Worm (Caenorhabditis elegans) whole organism, L4 larva: ENCODE results near the gene taf-11.1.
A peak's percentile ranks its signal among the peaks of the same experiment; 100 is the strongest.

Experiments
- F26F4.8 ChIP-seq: fragments of 200-800 bp; sonication (Bioruptor generic); conservative IDR thresholded peaks from 2 replicates; pipeline ENCODE4 v1.3.6; 2022; ENCODE audit warnings: missing genetic modification characterization, missing compliant biosample characterization
- aha-1 ChIP-seq: fragments of 150-350 bp; peaks from one replicate; lab custom pipeline; 2014; ENCODE audit warnings: missing biosample characterization, missing genetic modification characterization
- attf-4 ChIP-seq: sonication (generic microtip); optimal IDR thresholded peaks from 3 replicates; lab custom pipeline; 2017; ENCODE audit warnings: missing biosample characterization, missing genetic modification characterization
- ceh-62 ChIP-seq: sonication (generic microtip); optimal IDR thresholded peaks from 2 replicates; lab custom pipeline; 2017; ENCODE audit warnings: missing biosample characterization, missing genetic modification characterization
- daf-16 ChIP-seq, 3 experiments: sonication (generic microtip); optimal IDR thresholded peaks; 2 replicates each; lab custom pipeline; 2016 to 2017; ENCODE audit warnings: missing genetic modification characterization in 3 of 3, missing genetic modification reagents in 3 of 3, mild to moderate bottlenecking in 2 of 3, missing compliant biosample characterization in 2 of 3, missing biosample characterization in 1 of 3, moderate library complexity in 1 of 3
- daf-8 ChIP-seq: fragments of 200-800 bp; sonication (Bioruptor generic); IDR thresholded peaks from 2 replicates; pipeline ENCODE4 v1.3.6; 2022; ENCODE audit warnings: missing genetic modification characterization, missing compliant biosample characterization
- dmd-6 ChIP-seq: fragments of 200-800 bp; sonication (Bioruptor generic); IDR thresholded peaks from 2 replicates; pipeline ENCODE4 v1.3.6; 2022; ENCODE audit warnings: missing genetic modification reagents, missing genetic modification characterization, missing compliant biosample characterization
- duxl-1 ChIP-seq: sonication (generic microtip); optimal IDR thresholded peaks from 2 replicates; lab custom pipeline; 2016; ENCODE audit warnings: mild to moderate bottlenecking, missing genetic modification characterization, moderate library complexity, missing compliant biosample characterization; ENCODE audit not compliant: poor library complexity
- dve-1 ChIP-seq: sonication (generic microtip); optimal IDR thresholded peaks from 2 replicates; lab custom pipeline; 2017; ENCODE audit warnings: antibody characterized with exemption, mild to moderate bottlenecking, missing genetic modification characterization, missing compliant biosample characterization; ENCODE audit not compliant: insufficient read depth
- egl-43 ChIP-seq: fragments of 200-800 bp; sonication (Bioruptor generic); IDR thresholded peaks from 2 replicates; pipeline ENCODE4 v1.3.6; 2022; ENCODE audit warnings: missing genetic modification reagents, missing genetic modification characterization, missing compliant biosample characterization
- hif-1 ChIP-seq, 2 experiments: sonication (generic microtip); optimal IDR thresholded peaks; 2 replicates each; lab custom pipeline; 2016 to 2017; ENCODE audit warnings: missing compliant biosample characterization in 2 of 2, missing genetic modification characterization in 2 of 2, missing genetic modification reagents in 2 of 2, missing genotype in 2 of 2, mild to moderate bottlenecking in 1 of 2
- hlh-11 ChIP-seq: fragments of 200-800 bp; sonication (Bioruptor generic); optimal IDR thresholded peaks from 2 replicates; lab custom pipeline; 2018; ENCODE audit warnings: mild to moderate bottlenecking, missing genetic modification characterization, missing compliant biosample characterization
- hlh-30 ChIP-seq: sonication (generic microtip); optimal IDR thresholded peaks from 2 replicates; lab custom pipeline; 2017; ENCODE audit warnings: antibody characterized with exemption, mild to moderate bottlenecking, missing genetic modification characterization, missing compliant biosample characterization; ENCODE audit not compliant: insufficient read depth
- lin-1 ChIP-seq: fragments of 200-800 bp; sonication (Bioruptor generic); IDR thresholded peaks from 2 replicates; pipeline ENCODE4 v1.3.6; 2022; ENCODE audit warnings: missing genetic modification reagents, missing genetic modification characterization, missing compliant biosample characterization
- lin-13 ChIP-seq: fragments of 150-350 bp; optimal IDR thresholded peaks from 2 replicates; lab custom pipeline; 2014; ENCODE audit warnings: missing biosample characterization, missing genetic modification reagents, missing genetic modification characterization
- lin-15B ChIP-seq: fragments of 150-350 bp; sonication (generic microtip); optimal IDR thresholded peaks from 3 replicates; lab custom pipeline; 2014; ENCODE audit warnings: missing biosample characterization, missing genetic modification characterization
- lin-29 ChIP-seq: fragments of 200-800 bp; sonication (Bioruptor generic); IDR thresholded peaks from 2 replicates; pipeline ENCODE4 v1.3.6; 2022; ENCODE audit warnings: missing genetic modification reagents, missing genetic modification characterization, missing compliant biosample characterization
- lsy-2 ChIP-seq, 2 experiments: fragments of 150-350 bp in 1 of 2; sonication (generic microtip) in 1 of 2; optimal IDR thresholded peaks; 2 replicates each; lab custom pipeline; 2014 to 2017; ENCODE audit warnings: missing biosample characterization in 2 of 2, missing genetic modification characterization in 2 of 2
- madf-9 ChIP-seq: fragments of 200-800 bp; sonication (Bioruptor generic); conservative IDR thresholded peaks from 2 replicates; pipeline ENCODE4 v1.3.6; 2022; ENCODE audit warnings: missing genetic modification reagents, missing genetic modification characterization, missing compliant biosample characterization
- mep-1 ChIP-seq: fragments of 150-350 bp; sonication (generic microtip); optimal IDR thresholded peaks from 3 replicates; lab custom pipeline; 2014; ENCODE audit warnings: missing biosample characterization, missing genetic modification characterization
- mxl-2 ChIP-seq: fragments of 200-800 bp; sonication (Bioruptor generic); conservative IDR thresholded peaks from 2 replicates; pipeline ENCODE4 v1.3.6; 2022; ENCODE audit warnings: missing genetic modification reagents, missing genetic modification characterization, missing compliant biosample characterization
- mxl-3 ChIP-seq: fragments of 200-800 bp; sonication (Bioruptor generic); optimal IDR thresholded peaks from 2 replicates; lab custom pipeline; 2018; ENCODE audit warnings: mild to moderate bottlenecking, missing genetic modification characterization, missing compliant biosample characterization
- nhr-10 ChIP-seq: fragments of 150-350 bp; optimal IDR thresholded peaks from 2 replicates; lab custom pipeline; 2014; ENCODE audit warnings: missing biosample characterization, missing genetic modification characterization
- nhr-111 ChIP-seq: fragments of 200-800 bp; sonication (Bioruptor generic); optimal IDR thresholded peaks from 2 replicates; lab custom pipeline; 2018; ENCODE audit warnings: mild to moderate bottlenecking, missing genetic modification characterization, missing compliant biosample characterization
- nhr-237 ChIP-seq: sonication (generic microtip); optimal IDR thresholded peaks from 2 replicates; lab custom pipeline; 2017; ENCODE audit warnings: missing biosample characterization, missing genetic modification characterization
- nhr-28 ChIP-seq: fragments of 150-350 bp; optimal IDR thresholded peaks from 2 replicates; lab custom pipeline; 2014; ENCODE audit warnings: missing biosample characterization, missing genetic modification characterization
- nhr-48 ChIP-seq: sonication (generic microtip); optimal IDR thresholded peaks from 2 replicates; lab custom pipeline; 2016; ENCODE audit warnings: mild to moderate bottlenecking, missing genetic modification characterization, missing compliant biosample characterization
- nhr-77 ChIP-seq: fragments of 150-350 bp; optimal IDR thresholded peaks from 2 replicates; lab custom pipeline; 2014; ENCODE audit warnings: missing biosample characterization, missing genetic modification characterization
- php-3 ChIP-seq: fragments of 200-800 bp; sonication (Bioruptor generic); IDR thresholded peaks from 2 replicates; pipeline ENCODE4 v1.3.6; 2022; ENCODE audit warnings: missing genetic modification reagents, missing genetic modification characterization, missing compliant biosample characterization
- pqm-1 ChIP-seq: sonication (generic microtip); optimal IDR thresholded peaks from 2 replicates; lab custom pipeline; 2017; ENCODE audit warnings: missing biosample characterization, missing genetic modification characterization
- rbr-2 ChIP-seq: sonication (generic microtip); optimal IDR thresholded peaks from 2 replicates; lab custom pipeline; 2016; ENCODE audit warnings: missing genotype, missing genetic modification characterization, missing compliant biosample characterization
- saeg-2 ChIP-seq: fragments of 200-800 bp; sonication (Bioruptor generic); IDR thresholded peaks from 2 replicates; pipeline ENCODE4 v1.3.6; 2022; ENCODE audit warnings: missing genetic modification reagents, missing genetic modification characterization, missing compliant biosample characterization
- set-16 ChIP-seq: fragments of 200-800 bp; sonication (Bioruptor generic); IDR thresholded peaks from 2 replicates; pipeline ENCODE4 v1.3.6; 2022; ENCODE audit warnings: missing genetic modification reagents, missing genetic modification characterization, missing compliant biosample characterization
- snpc-4 ChIP-seq: fragments of 150-350 bp; optimal IDR thresholded peaks from 2 replicates; lab custom pipeline; 2014; ENCODE audit warnings: missing biosample characterization, missing genetic modification characterization
- spr-3 ChIP-seq: fragments of 200-800 bp; sonication (Bioruptor generic); optimal IDR thresholded peaks from 2 replicates; lab custom pipeline; 2018; ENCODE audit warnings: mild to moderate bottlenecking, missing genetic modification characterization, missing compliant biosample characterization
- unc-39 ChIP-seq: sonication (generic microtip); optimal IDR thresholded peaks from 2 replicates; lab custom pipeline; 2017; ENCODE audit warnings: missing biosample characterization, missing genetic modification characterization
- unc-62 ChIP-seq, 3 experiments: fragments of 150-350 bp in 1 of 3; sonication (generic microtip); optimal IDR thresholded peaks in 2 of 3; peaks in 1 of 3; 1 replicate in 1 of 3; 2 replicates in 2 of 3; lab custom pipeline; 2014 to 2017; ENCODE audit warnings: missing biosample characterization in 3 of 3, missing genetic modification characterization in 3 of 3, missing genetic modification reagents in 3 of 3, missing genotype in 1 of 3
- vab-7 ChIP-seq: fragments of 200-800 bp; sonication (Bioruptor generic); IDR thresholded peaks from 2 replicates; pipeline ENCODE4 v1.3.6; 2022; ENCODE audit warnings: missing genetic modification reagents, missing genetic modification characterization, missing compliant biosample characterization
- zfp-2 ChIP-seq: sonication (generic microtip); optimal IDR thresholded peaks from 2 replicates; lab custom pipeline; 2016; ENCODE audit warnings: mild to moderate bottlenecking, missing genetic modification characterization, missing compliant biosample characterization
- zfp-3 ChIP-seq: fragments of 200-800 bp; sonication (Bioruptor generic); conservative IDR thresholded peaks from 2 replicates; pipeline ENCODE4 v1.3.6; 2022; ENCODE audit warnings: missing genetic modification reagents, missing genetic modification characterization, missing compliant biosample characterization
- zip-2 ChIP-seq: fragments of 150-350 bp; optimal IDR thresholded peaks from 2 replicates; lab custom pipeline; 2014; ENCODE audit warnings: missing biosample characterization, missing genetic modification characterization

Gene taf-11.1

ce11 chrX:4215500-4216107 is 39.4 kb upstream of the taf-11.1 start:
- TF ChIP-seq spr-3 (GFP tag; lab: Kevin White, UChicago) (no peak), lin-13 (GFP tag; lab: Kevin White, UChicago) (peak; percentile 8), zfp-2 (tag; lab: Kevin White, UChicago) (no peak), lin-15B (tag; lab: Kevin White, UChicago) (no peak), unc-62 (GFP tag; optimal IDR thresholded peaks at IDR 0.05 in 1 of 2; lab: Kevin White, UChicago) (peak in 1 of 2 experiments; percentile 37), unc-62 (tag; optimal IDR thresholded peaks at IDR 0.05; lab: Kevin White, UChicago) (no peak), saeg-2 (GFP tag; lab: Robert Waterston, UW) (no peak), egl-43 (GFP tag; lab: Robert Waterston, UW) (no peak), dmd-6 (GFP tag; lab: Robert Waterston, UW) (peak; percentile 75), madf-9 (GFP tag; lab: Robert Waterston, UW) (no peak), attf-4 (no peak), nhr-10 (tag; lab: Kevin White, UChicago) (no peak), snpc-4 (tag; lab: Kevin White, UChicago) (no peak), mxl-3 (peak; percentile 33), lin-1 (no peak), zip-2 (tag; lab: Kevin White, UChicago) (no peak), rbr-2 (tag; lab: Kevin White, UChicago) (no peak), mep-1 (tag; lab: Kevin White, UChicago) (peak; percentile 44), unc-39 (tag; lab: Kevin White, UChicago) (no peak), daf-8 (GFP tag; lab: Robert Waterston, UW) (no peak), F26F4.8 (GFP tag; lab: Robert Waterston, UW) (no peak), dve-1 (tag; lab: Kevin White, UChicago) (peak; percentile 92), nhr-28 (peak; percentile 82), hif-1 (tag; optimal IDR thresholded peaks at IDR 0.05; lab: Kevin White, UChicago) (no peak), aha-1 (no peak), hlh-30 (peak; percentile 9), nhr-77 (tag; lab: Kevin White, UChicago) (peak; percentile 16), mxl-2 (GFP tag; lab: Robert Waterston, UW) (no peak), lsy-2 (tag; optimal IDR thresholded peaks at IDR 0.05; lab: Kevin White, UChicago) (peak in 1 of 2 experiments; percentile 27), set-16 (GFP tag; lab: Robert Waterston, UW) (no peak), lin-29 (GFP tag; lab: Robert Waterston, UW) (no peak), pqm-1 (tag; lab: Kevin White, UChicago) (peak; percentile 55), ceh-62 (tag; lab: Kevin White, UChicago) (no peak), nhr-237 (tag; lab: Kevin White, UChicago) (no peak), daf-16 (GFP tag; optimal IDR thresholded peaks at IDR 0.05; lab: Kevin White, UChicago) (peak; percentile 2 to 78), daf-16 (tag; optimal IDR thresholded peaks at IDR 0.05; lab: Kevin White, UChicago) (peak; percentile 96), vab-7 (no peak), zfp-3 (GFP tag; lab: Robert Waterston, UW) (0 out of 2 replicates have a peak, but pooled peaks have one; percentile 29), nhr-111 (GFP tag; lab: Kevin White, UChicago) (no peak), nhr-48 (tag; lab: Kevin White, UChicago) (peak; percentile 48), hlh-11 (tag; lab: Kevin White, UChicago) (peak; percentile 78), php-3 (peak; percentile 66), duxl-1 (tag; lab: Kevin White, UChicago) (no peak)
